Fruit fly (Drosophila melanogaster) whole organism, embryonic: Measurements from ENCODE around the gene CG33095.

Experiments
- ATbp ChIP-seq: fragments of 200-800 bp; sonication (Bioruptor generic); optimal IDR thresholded peaks from 2 replicates; lab custom pipeline; 2017; ENCODE audit warnings: missing biosample characterization, mild to moderate bottlenecking, missing genetic modification characterization, missing genetic modification reagents
- Adf1 ChIP-seq: fragments of 200-800 bp; sonication (Bioruptor generic); IDR thresholded peaks from 2 replicates; pipeline ENCODE4 v1.3.6; 2022; ENCODE audit warnings: missing biosample characterization, missing genetic modification characterization
- Bdp1 ChIP-seq: fragments of 200-800 bp; sonication (Bioruptor generic); optimal IDR thresholded peaks from 3 replicates; lab custom pipeline; 2016; ENCODE audit warnings: missing biosample characterization, missing genetic modification characterization
- CG10431 ChIP-seq: fragments of 200-800 bp; sonication (Bioruptor generic); optimal IDR thresholded peaks from 3 replicates; lab custom pipeline; 2018; ENCODE audit warnings: missing biosample characterization, mild to moderate bottlenecking, missing genetic modification characterization
- CG10543 ChIP-seq: fragments of 200-800 bp; sonication (Bioruptor generic); optimal IDR thresholded peaks from 3 replicates; lab custom pipeline; 2017; ENCODE audit warnings: missing biosample characterization, mild to moderate bottlenecking, missing genetic modification characterization, moderate library complexity
- CG11696 ChIP-seq: fragments of 200-800 bp; sonication (Bioruptor generic); IDR thresholded peaks from 2 replicates; pipeline ENCODE4 v1.3.6; 2022; ENCODE audit warnings: missing biosample characterization, missing genetic modification characterization
- CG12071 ChIP-seq: fragments of 200-800 bp; sonication (Bioruptor generic); optimal IDR thresholded peaks from 3 replicates; lab custom pipeline; 2018; ENCODE audit warnings: missing biosample characterization, mild to moderate bottlenecking, missing genetic modification characterization
- CG12391 ChIP-seq: fragments of 200-800 bp; sonication (Bioruptor generic); optimal IDR thresholded peaks from 3 replicates; lab custom pipeline; 2018; ENCODE audit warnings: missing biosample characterization, mild to moderate bottlenecking, missing genetic modification characterization, moderate library complexity
- CG15011 ChIP-seq: fragments of 200-800 bp; sonication (Bioruptor generic); optimal IDR thresholded peaks from 3 replicates; lab custom pipeline; 2018; ENCODE audit warnings: missing biosample characterization, mild to moderate bottlenecking, missing genetic modification characterization
- CG17568 ChIP-seq: fragments of 200-800 bp; sonication (Bioruptor generic); optimal IDR thresholded peaks from 2 replicates; lab custom pipeline; 2018; ENCODE audit warnings: missing biosample characterization, mild to moderate bottlenecking, missing genetic modification characterization, moderate library complexity
- CG17612 ChIP-seq: fragments of 200-800 bp; sonication (Bioruptor generic); IDR thresholded peaks from 2 replicates; pipeline ENCODE4 v1.3.6; 2022; ENCODE audit warnings: missing biosample characterization, missing genetic modification characterization
- CG2875 ChIP-seq: fragments of 200-800 bp; sonication (Bioruptor generic); optimal IDR thresholded peaks from 2 replicates; lab custom pipeline; 2017; ENCODE audit warnings: missing biosample characterization, mild to moderate bottlenecking, missing genetic modification characterization, missing genetic modification reagents
- CG3281 ChIP-seq: fragments of 200-800 bp; sonication (Bioruptor generic); optimal IDR thresholded peaks from 3 replicates; lab custom pipeline; 2017; ENCODE audit warnings: missing biosample characterization, mild to moderate bottlenecking, missing genetic modification characterization
- CG3838 ChIP-seq: fragments of 200-800 bp; sonication (Bioruptor generic); optimal IDR thresholded peaks from 3 replicates; lab custom pipeline; 2016; ENCODE audit warnings: missing biosample characterization, missing genetic modification characterization
- CG42726 ChIP-seq: fragments of 200-800 bp; sonication (Bioruptor generic); IDR thresholded peaks from 2 replicates; pipeline ENCODE4 v1.3.6; 2022; ENCODE audit warnings: missing biosample characterization, missing genetic modification characterization; ENCODE audit not compliant: partially characterized antibody
- CG4617 ChIP-seq: fragments of 200-800 bp; sonication (Bioruptor generic); optimal IDR thresholded peaks from 3 replicates; lab custom pipeline; 2016; ENCODE audit warnings: missing biosample characterization, missing genetic modification characterization, borderline replicate concordance
- CG5953 ChIP-seq: fragments of 200-800 bp; sonication (Bioruptor generic); IDR thresholded peaks from 2 replicates; pipeline ENCODE4 v1.3.6; 2022; ENCODE audit warnings: missing biosample characterization, missing genetic modification characterization
- CG7987 ChIP-seq: fragments of 200-800 bp; sonication (Bioruptor generic); optimal IDR thresholded peaks from 2 replicates; lab custom pipeline; 2018; ENCODE audit warnings: missing biosample characterization, mild to moderate bottlenecking, missing genetic modification characterization, moderate library complexity
- CTCF ChIP-seq: fragments of 200-800 bp; sonication (Bioruptor generic); optimal IDR thresholded peaks from 2 replicates; lab custom pipeline; 2017; ENCODE audit warnings: missing biosample characterization, mild to moderate bottlenecking, missing genetic modification characterization, moderate library complexity
- Drgx ChIP-seq: fragments of 200-800 bp; sonication (Bioruptor generic); IDR thresholded peaks from 2 replicates; pipeline ENCODE4 v1.3.6; 2022; ENCODE audit warnings: missing biosample characterization, missing genetic modification characterization
- E2f2 ChIP-seq: fragments of 200-800 bp; sonication (Bioruptor generic); IDR thresholded peaks from 2 replicates; pipeline ENCODE4 v1.3.6; 2022; ENCODE audit warnings: missing biosample characterization, missing genetic modification characterization
- HmgD ChIP-seq: fragments of 200-800 bp; sonication (Bioruptor generic); optimal IDR thresholded peaks from 3 replicates; lab custom pipeline; 2016; ENCODE audit warnings: missing biosample characterization, missing genetic modification characterization
- HmgZ ChIP-seq: fragments of 200-800 bp; sonication (Bioruptor generic); optimal IDR thresholded peaks from 2 replicates; lab custom pipeline; 2018; ENCODE audit warnings: missing biosample characterization, mild to moderate bottlenecking, missing genetic modification characterization
- Hr39 ChIP-seq: fragments of >200 bp; optimal IDR thresholded peaks from 2 replicates; lab custom pipeline; 2017
- Hsf ChIP-seq: fragments of 200-800 bp; sonication (Bioruptor generic); optimal IDR thresholded peaks from 3 replicates; lab custom pipeline; 2016; ENCODE audit warnings: missing biosample characterization, missing genetic modification characterization
- Jarid2 ChIP-seq: fragments of 200-800 bp; sonication (Bioruptor generic); optimal IDR thresholded peaks from 3 replicates; lab custom pipeline; 2017; ENCODE audit warnings: mild to moderate bottlenecking, missing biosample characterization, missing genetic modification reagents, missing genetic modification characterization
- Lim3 ChIP-seq: fragments of 200-800 bp; sonication (Bioruptor generic); IDR thresholded peaks from 2 replicates; pipeline ENCODE4 v1.3.6; 2022; ENCODE audit warnings: missing biosample characterization, missing genetic modification characterization
- NC2α ChIP-seq: fragments of 200-800 bp; sonication (Bioruptor generic); optimal IDR thresholded peaks from 2 replicates; lab custom pipeline; 2016; ENCODE audit warnings: missing biosample characterization, missing genetic modification characterization
- NK7.1 ChIP-seq: fragments of 200-800 bp; sonication (Bioruptor generic); optimal IDR thresholded peaks from 3 replicates; lab custom pipeline; 2016; ENCODE audit warnings: missing biosample characterization, missing genetic modification characterization
- PHDP ChIP-seq: fragments of 200-800 bp; sonication (Bioruptor generic); optimal IDR thresholded peaks from 3 replicates; lab custom pipeline; 2018; ENCODE audit warnings: missing biosample characterization, mild to moderate bottlenecking, missing genetic modification characterization, moderate library complexity
- Poxn ChIP-seq: fragments of 200-800 bp; sonication (Bioruptor generic); IDR thresholded peaks from 2 replicates; pipeline ENCODE4 v1.3.6; 2022; ENCODE audit warnings: missing biosample characterization, missing genetic modification characterization
- Tbp ChIP-seq: fragments of >200 bp; optimal IDR thresholded peaks from 2 replicates; lab custom pipeline; 2018; ENCODE audit warnings: missing biosample characterization, missing genetic modification characterization
- Xbp1 ChIP-seq: fragments of 200-800 bp; sonication (Bioruptor generic); optimal IDR thresholded peaks from 3 replicates; lab custom pipeline; 2016; ENCODE audit warnings: missing biosample characterization, mild to moderate bottlenecking, missing genetic modification characterization
- Xrp1 ChIP-seq: fragments of 200-800 bp; sonication (Bioruptor generic); IDR thresholded peaks from 2 replicates; pipeline ENCODE4 v1.3.6; 2022; ENCODE audit warnings: missing biosample characterization, missing genetic modification characterization
- ash1 ChIP-seq: fragments of 200-800 bp; sonication (Bioruptor generic); optimal IDR thresholded peaks from 2 replicates; lab custom pipeline; 2018; ENCODE audit warnings: missing biosample characterization, mild to moderate bottlenecking, missing genetic modification characterization
- bcd ChIP-seq: fragments of 200-800 bp; sonication (Bioruptor generic); optimal IDR thresholded peaks from 2 replicates; lab custom pipeline; 2017; ENCODE audit warnings: missing biosample characterization, mild to moderate bottlenecking, missing genetic modification characterization
- bowl ChIP-seq: fragments of 200-800 bp; sonication (Bioruptor generic); IDR thresholded peaks from 2 replicates; pipeline ENCODE4 v1.3.6; 2022; ENCODE audit warnings: missing biosample characterization, missing genetic modification characterization
- corto ChIP-seq: fragments of 200-800 bp; sonication (Bioruptor generic); optimal IDR thresholded peaks from 2 replicates; lab custom pipeline; 2016; ENCODE audit warnings: missing biosample characterization, mild to moderate bottlenecking, missing genetic modification characterization, moderate library complexity
- gt ChIP-seq: fragments of 200-800 bp; sonication (Bioruptor generic); IDR thresholded peaks from 2 replicates; pipeline ENCODE4 v1.3.6; 2022; ENCODE audit warnings: missing biosample characterization, missing genetic modification characterization
- h ChIP-seq: fragments of >200 bp; optimal IDR thresholded peaks from 2 replicates; lab custom pipeline; 2017
- lov ChIP-seq, 2 experiments: fragments of 200-800 bp in 1 of 2; fragments of >200 bp in 1 of 2; sonication (Bioruptor generic) in 1 of 2; IDR thresholded peaks in 1 of 2; optimal IDR thresholded peaks in 1 of 2; 2 replicates in 1 of 2; 3 replicates in 1 of 2; pipeline versions ENCODE4 v1.3.6 to Lab custom; 2017 to 2022; ENCODE audit warnings: missing biosample characterization in 1 of 2, missing genetic modification characterization in 1 of 2
- mam ChIP-seq: fragments of 200-800 bp; sonication (Bioruptor generic); optimal IDR thresholded peaks from 3 replicates; lab custom pipeline; 2016; ENCODE audit warnings: missing biosample characterization, missing genetic modification characterization
- nom ChIP-seq: fragments of 200-800 bp; sonication (Bioruptor generic); optimal IDR thresholded peaks from 2 replicates; lab custom pipeline; 2017; ENCODE audit warnings: missing biosample characterization, missing genetic modification characterization, mild to moderate bottlenecking, moderate library complexity, missing genetic modification reagents
- pan ChIP-seq, 4 experiments: fragments of >200 bp in 3 of 4; fragments of 200-800 bp in 1 of 4; sonication (Bioruptor generic) in 1 of 4; optimal IDR thresholded peaks in 3 of 4; IDR thresholded peaks in 1 of 4; 2 replicates each; pipeline versions ENCODE4 v1.3.6 to Lab custom; 2017 to 2022; ENCODE audit warnings: missing biosample characterization in 2 of 4, missing genetic modification characterization in 2 of 4, mixed read lengths in 1 of 4
- pnt ChIP-seq: fragments of 200-800 bp; sonication (Bioruptor generic); optimal IDR thresholded peaks from 3 replicates; lab custom pipeline; 2016; ENCODE audit warnings: missing biosample characterization, missing genetic modification characterization
- pzg ChIP-seq: fragments of 200-800 bp; sonication (Bioruptor generic); optimal IDR thresholded peaks from 3 replicates; lab custom pipeline; 2018; ENCODE audit warnings: missing biosample characterization, mild to moderate bottlenecking, missing genetic modification characterization, moderate library complexity
- sr ChIP-seq: fragments of 200-800 bp; sonication (Bioruptor generic); IDR thresholded peaks from 3 replicates; pipeline ENCODE4 v1.3.6; 2022; ENCODE audit warnings: missing biosample characterization, missing genetic modification characterization
- stc ChIP-seq: fragments of 200-800 bp; sonication (Bioruptor generic); IDR thresholded peaks from 2 replicates; pipeline ENCODE4 v1.3.6; 2022; ENCODE audit warnings: missing biosample characterization, missing genetic modification characterization
- tup ChIP-seq: fragments of 200-800 bp; sonication (Bioruptor generic); optimal IDR thresholded peaks from 2 replicates; lab custom pipeline; 2016; ENCODE audit warnings: missing biosample characterization, mild to moderate bottlenecking, missing genetic modification characterization, moderate library complexity
- zen2 ChIP-seq: fragments of 200-800 bp; sonication (Bioruptor generic); IDR thresholded peaks from 3 replicates; pipeline ENCODE4 v1.3.6; 2022; ENCODE audit warnings: missing biosample characterization, missing genetic modification characterization; ENCODE audit not compliant: partially characterized antibody
- zfh2 ChIP-seq: fragments of 200-800 bp; sonication (Bioruptor generic); optimal IDR thresholded peaks from 2 replicates; lab custom pipeline; 2016; ENCODE audit warnings: missing biosample characterization, missing genetic modification characterization

CG33095 gene

DNA sequence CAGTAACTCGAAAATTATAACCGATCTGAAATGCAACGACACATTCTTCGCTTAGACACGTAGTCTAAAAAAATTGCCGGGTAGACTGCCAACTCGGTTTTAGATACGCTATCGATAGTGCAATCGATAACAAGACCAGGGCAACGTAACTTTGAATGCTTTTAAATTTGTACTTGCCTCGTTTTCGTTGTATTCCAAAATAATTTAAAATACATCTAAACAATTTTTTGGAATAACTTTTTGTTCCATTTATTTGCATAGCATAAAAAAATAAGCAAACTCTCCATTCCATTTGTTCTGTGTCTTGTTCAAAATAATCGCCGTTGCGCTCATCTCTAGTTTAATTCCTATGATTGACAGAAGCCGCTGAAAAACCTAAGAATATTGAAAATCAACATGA, 27.9 kb upstream of the CG33095 start, which contains the start of the genes Stt3B and CG11839 (continued):
- TF ChIP-seq CG17568 (GFP tag; lab: Kevin White, UChicago) (no peak), h (lab: Kevin White, UChicago) (no peak), Tbp (GFP tag; lab: Kevin White, UChicago) (no peak), Jarid2 (GFP tag; lab: Kevin White, UChicago) (no peak), Adf1 (GFP tag; lab: Robert Waterston, UW) (no peak), CG7987 (GFP tag; lab: Kevin White, UChicago) (peak; percentile 30), HmgD (GFP tag; lab: Kevin White, UChicago) (peak; percentile 85), bowl (GFP tag; lab: Robert Waterston, UW) (no peak), zen2 (GFP tag; lab: Robert Waterston, UW) (no peak; the same call in 2 of the 3 replicates), NC2α (GFP tag; lab: Kevin White, UChicago) (no peak), lov (optimal IDR thresholded peaks at IDR 0.05; lab: Kevin White, UChicago) (no peak), lov (GFP tag; IDR thresholded peaks at IDR 0.05; lab: Robert Waterston, UW) (no peak), Xrp1 (peak; percentile 62; the same call in 1 of the 2 replicates), CG3838 (GFP tag; lab: Kevin White, UChicago) (no peak), sr (GFP tag; lab: Robert Waterston, UW) (no peak), nom (GFP tag; lab: Kevin White, UChicago) (peak; percentile 24), ATbp (GFP tag; lab: Kevin White, UChicago) (no peak), corto (GFP tag; lab: Kevin White, UChicago) (no peak), CG11696 (GFP tag; lab: Robert Waterston, UW) (no peak), NK7.1 (GFP tag; lab: Kevin White, UChicago) (no peak), CG17612 (no peak), Lim3 (GFP tag; lab: Robert Waterston, UW) (no peak), Poxn (GFP tag; lab: Robert Waterston, UW) (no peak), CG12391 (tag; lab: Kevin White, UChicago) (peak; percentile 84), CG10431 (peak; percentile 27), zfh2 (peak; percentile 92), CG3281 (peak; percentile 66), Drgx (GFP tag; lab: Robert Waterston, UW) (no peak), CG2875 (GFP tag; lab: Kevin White, UChicago) (no peak), mam (GFP tag; lab: Kevin White, UChicago) (peak; percentile 86), pan (optimal IDR thresholded peaks at IDR 0.05; lab: Kevin White, UChicago) (no peak), pan (GFP tag; optimal IDR thresholded peaks at IDR 0.05 in 1 of 2, IDR thresholded peaks at IDR 0.05 in 1 of 2) (peak in 1 of 2 experiments; percentile 50), bcd (GFP tag; lab: Kevin White, UChicago) (no peak), CG12071 (GFP tag; lab: Kevin White, UChicago) (no peak), CG42726 (GFP tag; lab: Robert Waterston, UW) (peak; percentile 89; the same call in 1 of the 2 replicates), gt (no peak), CG10543 (no peak), PHDP (peak; percentile 59), Hr39 (lab: Kevin White, UChicago) (no peak), CG4617 (peak; percentile 94), pzg (peak; percentile 85), E2f2 (GFP tag; lab: Robert Waterston, UW) (peak; percentile 67), CTCF (GFP tag; lab: Kevin White, UChicago) (no peak), pnt (GFP tag; lab: Kevin White, UChicago) (peak; percentile 77), Xbp1 (GFP tag; lab: Kevin White, UChicago) (peak; percentile 95), HmgZ (tag; lab: Kevin White, UChicago) (peak; percentile 89), CG5953 (GFP tag; lab: Robert Waterston, UW) (no peak), ash1 (GFP tag; lab: Kevin White, UChicago) (no peak), tup (peak; percentile 19), stc (GFP tag; lab: Robert Waterston, UW) (0 out of 2 replicates have a peak, but pooled peaks have one; percentile 21), CG15011 (GFP tag; lab: Kevin White, UChicago) (no peak), Hsf (GFP tag; lab: Kevin White, UChicago) (peak; percentile 82), Bdp1 (peak; percentile 60)
